Worm (Caenorhabditis elegans): Measurements from ENCODE around the gene vha-2.

Gene vha-2

DNA sequence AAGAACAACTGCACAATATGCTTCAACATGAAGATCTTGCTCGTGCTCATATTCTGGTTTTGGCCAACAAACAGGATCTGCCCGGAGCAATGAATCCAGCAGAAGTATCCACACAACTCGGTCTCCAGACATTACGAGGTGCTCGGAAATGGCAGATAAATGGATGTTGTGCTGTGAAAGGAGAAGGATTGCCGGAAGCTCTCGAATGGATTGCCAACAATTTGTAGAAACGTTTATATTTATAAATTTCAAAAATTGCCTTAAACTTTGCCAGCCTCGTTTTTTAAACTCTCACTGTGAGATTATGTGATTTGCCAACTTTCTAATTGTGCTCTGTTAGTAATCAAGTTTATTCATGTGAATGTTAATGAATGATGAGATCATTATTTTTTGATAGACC is 41.8 kb downstream of the vha-2 start:
- TF ChIP-seq unc-62 (GFP tag; optimal IDR thresholded peaks at IDR 0.05) = no peak

DNA sequence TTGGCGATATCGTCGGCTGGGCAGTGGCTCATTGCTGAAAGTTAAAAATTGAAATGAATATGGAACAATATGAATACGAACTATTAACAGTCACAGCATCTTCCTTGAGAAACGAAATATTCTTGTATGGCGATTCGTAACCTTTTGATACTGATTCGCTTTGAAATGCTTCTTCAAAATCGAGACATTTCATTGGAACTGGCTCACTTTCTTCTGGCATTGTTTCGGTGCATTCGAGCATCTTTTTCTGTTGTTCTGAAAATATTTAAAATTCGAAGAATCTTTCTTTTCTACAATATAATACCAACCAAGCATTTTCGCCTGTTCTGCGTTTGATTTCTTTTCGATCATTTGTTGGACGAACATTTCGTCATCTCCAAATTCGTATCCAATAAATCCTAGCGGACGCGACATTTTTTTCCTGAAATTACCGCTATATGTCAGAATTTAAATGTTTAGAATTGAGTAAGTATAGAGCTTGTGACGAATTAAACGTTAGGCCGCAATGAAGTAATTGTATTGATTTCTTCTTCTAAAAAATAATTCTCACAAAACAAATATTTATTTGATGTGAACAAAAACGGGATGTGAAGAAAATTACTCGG is 42.5 kb downstream of the vha-2 start, which contains the start of gene lin-52:
TSS of gene lin-52 (minus strand) at position 421 of the 605 bp plus-strand sequence.
- no peak for TF ChIP-seq unc-62 (GFP tag; optimal IDR thresholded peaks at IDR 0.05)

- TF ChIP-seq unc-62 (GFP tag; optimal IDR thresholded peaks at IDR 0.05) = no peak
Measured at ce11 chrIII:9825073-9825828, 43.3 kb downstream of the vha-2 start, which contains the start of gene ZK632.9. ZK632.9 (minus strand) TSS chrIII:9825432.

DNA sequence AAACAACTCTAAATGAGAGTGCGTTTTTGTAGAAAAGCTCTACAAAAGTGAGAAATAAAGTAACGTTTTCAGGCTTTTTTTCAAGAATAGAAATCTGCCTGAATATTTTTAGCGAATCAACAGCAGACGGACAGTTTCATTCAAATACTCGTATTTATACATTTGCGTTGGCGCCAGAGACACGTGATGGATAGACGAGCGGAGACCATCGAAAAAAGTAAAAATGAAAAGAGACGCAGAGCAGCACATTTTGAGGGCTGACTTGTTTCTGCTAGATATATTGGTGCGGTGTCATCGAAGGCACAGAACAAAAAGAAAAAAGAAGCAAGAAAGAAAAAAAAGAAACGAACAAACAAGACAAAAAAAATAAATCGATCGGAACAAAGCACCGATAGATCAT is 44.0 kb downstream of the vha-2 start:
- TF ChIP-seq unc-62 (GFP tag; optimal IDR thresholded peaks at IDR 0.05) = no peak

DNA sequence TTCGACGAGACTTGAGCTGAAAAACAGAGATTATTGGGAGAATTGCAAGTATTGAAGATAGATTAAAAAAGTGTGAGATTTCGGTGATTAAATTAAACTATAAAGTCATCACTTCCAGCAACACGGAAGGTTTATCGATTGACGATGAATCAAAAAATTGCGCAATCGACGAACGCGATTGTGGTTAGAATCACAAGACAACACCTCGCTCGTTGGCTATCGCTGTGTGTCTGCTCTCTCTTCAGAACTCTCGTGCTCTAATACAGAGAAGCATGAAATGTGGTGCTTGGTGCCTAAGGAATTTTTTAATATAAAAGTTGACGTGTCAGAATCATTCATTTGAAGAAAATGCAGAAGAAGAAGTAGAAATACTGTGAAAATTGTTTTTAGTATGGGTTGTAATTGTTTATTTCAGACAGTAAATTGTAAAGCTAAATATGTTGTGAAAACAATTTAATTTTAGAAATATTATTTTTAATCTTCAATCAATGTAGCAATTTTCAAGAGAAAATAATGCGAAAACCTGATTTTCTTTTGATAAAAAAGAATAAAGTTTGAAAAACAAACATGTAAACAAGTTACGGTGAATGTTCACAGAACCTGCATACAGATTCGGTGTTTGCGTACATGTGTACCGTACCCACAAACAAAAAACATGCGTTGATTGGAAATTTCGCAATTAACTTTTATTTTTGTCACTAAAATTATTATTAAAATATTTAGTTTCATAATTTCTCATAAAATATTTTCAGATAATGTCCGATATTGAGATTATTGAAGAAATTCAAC is 45.4 kb downstream of the vha-2 start, which contains the start of the genes ZK632.10 and ZK632.11:
TSS of gene ZK632.10 (minus strand) at position 560 of the 789 bp plus-strand sequence.
TSS of gene ZK632.11 (plus strand) at position 753 of the 789 bp plus-strand sequence.
- TF ChIP-seq unc-62 (GFP tag; optimal IDR thresholded peaks at IDR 0.05) = no peak

DNA sequence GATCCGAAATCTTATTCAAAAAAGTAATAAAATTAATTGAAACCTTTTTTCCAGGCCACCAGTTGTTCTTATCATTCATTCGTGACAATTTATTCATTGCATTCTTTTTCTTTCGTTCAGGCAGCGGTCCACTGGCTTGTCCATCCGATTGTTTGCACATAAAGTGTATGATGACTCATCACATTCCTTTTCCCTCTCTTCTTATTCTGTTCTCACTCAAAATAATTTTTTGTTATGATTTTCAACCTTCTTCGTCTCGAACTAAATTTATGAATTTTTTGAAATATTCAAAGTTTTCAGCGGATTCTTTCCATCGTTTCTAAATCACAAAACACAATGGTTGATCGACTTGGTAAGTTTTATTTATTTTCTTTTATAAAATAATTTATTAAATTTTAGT is 48.5 kb downstream of the vha-2 start, which contains the start of gene ZK632.12:
TSS of gene ZK632.12 (plus strand) at position 301 of the 400 bp plus-strand sequence.
- TF ChIP-seq unc-62 (GFP tag; optimal IDR thresholded peaks at IDR 0.05) = no peak

- no peak for TF ChIP-seq unc-62 (GFP tag; optimal IDR thresholded peaks at IDR 0.05)
Measured at ce11 chrIII:9832569-9832968, 50.6 kb downstream of the vha-2 start.
